Fruit fly (Drosophila melanogaster) whole organism, pupa: ENCODE data around the gene GCS1.

Experiments used
- CG10348 ChIP-seq: fragments of 200-800 bp; sonication (Bioruptor generic); IDR thresholded peaks from 2 replicates; pipeline ENCODE4 v1.3.6; 2022; ENCODE audit warnings: missing biosample characterization, missing genetic modification characterization
- CG12605 ChIP-seq: fragments of 200-800 bp; sonication (Bioruptor generic); IDR thresholded peaks from 2 replicates; pipeline ENCODE4 v1.3.6; 2022; ENCODE audit warnings: missing biosample characterization, missing genetic modification characterization
- CG13204 ChIP-seq: fragments of 200-800 bp; sonication (Bioruptor generic); optimal IDR thresholded peaks from 2 replicates; lab custom pipeline; 2018; ENCODE audit warnings: missing biosample characterization, mild to moderate bottlenecking, missing genetic modification characterization, moderate library complexity
- CG17806 ChIP-seq: fragments of 200-800 bp; sonication (Bioruptor generic); optimal IDR thresholded peaks from 2 replicates; lab custom pipeline; 2018; ENCODE audit warnings: missing biosample characterization, mild to moderate bottlenecking, missing genetic modification characterization, moderate library complexity
- CG32121 ChIP-seq: fragments of 200-800 bp; sonication (Bioruptor generic); IDR thresholded peaks from 2 replicates; pipeline ENCODE4 v1.3.6; 2022; ENCODE audit warnings: missing biosample characterization, missing genetic modification characterization
- CG4496 ChIP-seq: fragments of 200-800 bp; sonication (Bioruptor generic); IDR thresholded peaks from 3 replicates; pipeline ENCODE4 v1.3.6; 2022; ENCODE audit warnings: missing biosample characterization, missing genetic modification characterization
- CG8159 ChIP-seq: fragments of 200-800 bp; sonication (Bioruptor generic); optimal IDR thresholded peaks from 3 replicates; lab custom pipeline; 2018; ENCODE audit warnings: missing biosample characterization, mild to moderate bottlenecking, missing genetic modification characterization, moderate library complexity
- CG9948 ChIP-seq: fragments of 200-800 bp; sonication (Bioruptor generic); optimal IDR thresholded peaks from 2 replicates; lab custom pipeline; 2018; ENCODE audit warnings: missing biosample characterization, mild to moderate bottlenecking, missing genetic modification characterization, moderate library complexity
- D1 ChIP-seq: fragments of 200-800 bp; sonication (Bioruptor generic); optimal IDR thresholded peaks from 2 replicates; lab custom pipeline; 2018; ENCODE audit warnings: missing biosample characterization, mild to moderate bottlenecking, missing genetic modification characterization, moderate library complexity
- EcR ChIP-seq: fragments of 200-800 bp; sonication (Bioruptor generic); optimal IDR thresholded peaks from 3 replicates; lab custom pipeline; 2019; ENCODE audit warnings: missing biosample characterization, missing genetic modification characterization, mild to moderate bottlenecking, moderate library complexity, missing genetic modification reagents
- Ets98B ChIP-seq: fragments of 200-800 bp; sonication (Bioruptor generic); IDR thresholded peaks from 2 replicates; pipeline ENCODE4 v1.3.6; 2022; ENCODE audit warnings: missing biosample characterization, missing genetic modification characterization
- Snoo ChIP-seq: fragments of 200-800 bp; sonication (Bioruptor generic); optimal IDR thresholded peaks from 3 replicates; lab custom pipeline; 2017; ENCODE audit warnings: missing biosample characterization, mild to moderate bottlenecking, missing genetic modification characterization, inconsistent platforms
- gl ChIP-seq: fragments of 200-800 bp; sonication (Bioruptor generic); optimal IDR thresholded peaks from 2 replicates; lab custom pipeline; 2018; ENCODE audit warnings: missing biosample characterization, mild to moderate bottlenecking, missing genetic modification characterization
- rn ChIP-seq: fragments of 200-800 bp; sonication (Bioruptor generic); IDR thresholded peaks from 2 replicates; pipeline ENCODE4 v1.3.6; 2022; ENCODE audit warnings: missing biosample characterization, missing genetic modification characterization

- TF ChIP-seq rn = no peak
- TF ChIP-seq CG17806 (tag; lab: Kevin White, UChicago) = no peak
- TF ChIP-seq CG12605 (GFP tag; lab: Robert Waterston, UW) = peak; percentile 75
- no peak; the same call in 1 of the 2 replicates for TF ChIP-seq Ets98B (GFP tag; lab: Robert Waterston, UW)
- peak; percentile 40 for TF ChIP-seq Snoo (tag; lab: Kevin White, UChicago)
- TF ChIP-seq CG32121 (GFP tag; lab: Robert Waterston, UW) = peak; percentile 60; the same call in 1 of the 2 replicates
- no peak for TF ChIP-seq D1 (tag; lab: Kevin White, UChicago)
- no peak for TF ChIP-seq CG9948 (tag; lab: Kevin White, UChicago)
- no peak for TF ChIP-seq EcR (GFP tag; lab: Kevin White, UChicago)
- TF ChIP-seq CG8159 (tag; lab: Kevin White, UChicago) = no peak
- no peak for TF ChIP-seq CG10348 (GFP tag; lab: Robert Waterston, UW)
- TF ChIP-seq CG4496 (GFP tag; lab: Robert Waterston, UW) = peak; percentile 9; the same call in 1 of the 3 replicates
- TF ChIP-seq CG13204 = no peak
- no peak for TF ChIP-seq gl (tag; lab: Kevin White, UChicago)
Measured at dm6 chrX:11339868-11340548, 7.8 kb downstream of the GCS1 start, which contains the start of the genes CG34348 and Kap3.
